Fruit fly (Drosophila melanogaster) S2 (cell line): ENCODE data around the gene ND-30.

Experiments used
- CG8478 ChIP-seq: fragments of >200 bp; optimal IDR thresholded peaks from 2 replicates; lab custom pipeline; 2018
- CTCF ChIP-seq, 2 experiments: fragments of >200 bp; optimal IDR thresholded peaks; 2 replicates each; lab custom pipeline; 2018

dm6 chr3L:3148125-3149059 lies 11.0 kb downstream of the ND-30 start, which contains the start of the genes Usp5 and BtbVII:
- TF ChIP-seq CG8478 (no peak), CTCF (optimal IDR thresholded peaks at IDR 0.05; lab: Kevin White, UChicago) (no peak)
